Fruit fly (Drosophila melanogaster) whole organism, embryonic: ENCODE data around the gene CG44004.
A peak's percentile ranks its signal among the peaks of the same experiment; 100 is the strongest.

Experiments
- Ada2b ChIP-seq: fragments of 200-800 bp; sonication (Bioruptor generic); IDR thresholded peaks from 2 replicates; pipeline ENCODE4 v1.3.6; 2022; ENCODE audit warnings: missing biosample characterization, missing genetic modification characterization
- Atf-2 ChIP-seq: fragments of 200-800 bp; sonication (Bioruptor generic); optimal IDR thresholded peaks from 2 replicates; lab custom pipeline; 2016; ENCODE audit warnings: missing biosample characterization, missing genetic modification characterization
- Atf6 ChIP-seq: fragments of 200-800 bp; sonication (Bioruptor generic); IDR thresholded peaks from 2 replicates; pipeline ENCODE4 v1.3.6; 2022; ENCODE audit warnings: missing biosample characterization, missing genetic modification characterization
- Blimp-1 ChIP-seq: fragments of 200-800 bp; sonication (Bioruptor generic); optimal IDR thresholded peaks from 3 replicates; lab custom pipeline; 2018; ENCODE audit warnings: missing biosample characterization, missing genetic modification characterization, mild to moderate bottlenecking, moderate library complexity, missing genetic modification reagents
- CG10147 ChIP-seq: fragments of 200-800 bp; sonication (Bioruptor generic); optimal IDR thresholded peaks from 2 replicates; lab custom pipeline; 2019; ENCODE audit warnings: missing biosample characterization, mild to moderate bottlenecking, missing genetic modification characterization, moderate library complexity
- CG10565 ChIP-seq: fragments of 200-800 bp; sonication (Bioruptor generic); optimal IDR thresholded peaks from 3 replicates; lab custom pipeline; 2016; ENCODE audit warnings: missing biosample characterization, mild to moderate bottlenecking, missing genetic modification characterization
- CG10979 ChIP-seq: fragments of 200-800 bp; sonication (Bioruptor generic); optimal IDR thresholded peaks from 2 replicates; lab custom pipeline; 2018; ENCODE audit warnings: missing biosample characterization, mild to moderate bottlenecking, missing genetic modification characterization, moderate library complexity
- CG12071 ChIP-seq: fragments of 200-800 bp; sonication (Bioruptor generic); optimal IDR thresholded peaks from 3 replicates; lab custom pipeline; 2018; ENCODE audit warnings: missing biosample characterization, mild to moderate bottlenecking, missing genetic modification characterization
- CG12104 ChIP-seq: fragments of 200-800 bp; sonication (Bioruptor generic); optimal IDR thresholded peaks from 3 replicates; lab custom pipeline; 2016; ENCODE audit warnings: missing biosample characterization, missing genetic modification characterization
- CG13287 ChIP-seq: fragments of 200-800 bp; sonication (Bioruptor generic); IDR thresholded peaks from 2 replicates; pipeline ENCODE4 v1.3.6; 2022; ENCODE audit warnings: missing biosample characterization, missing genetic modification characterization; ENCODE audit not compliant: partially characterized antibody
- CG14710 ChIP-seq: fragments of 200-800 bp; sonication (Bioruptor generic); optimal IDR thresholded peaks from 3 replicates; lab custom pipeline; 2019; ENCODE audit warnings: missing biosample characterization, mild to moderate bottlenecking, missing genetic modification characterization, moderate library complexity
- CG15011 ChIP-seq: fragments of 200-800 bp; sonication (Bioruptor generic); optimal IDR thresholded peaks from 3 replicates; lab custom pipeline; 2018; ENCODE audit warnings: missing biosample characterization, mild to moderate bottlenecking, missing genetic modification characterization
- CG15269 ChIP-seq: fragments of 200-800 bp; sonication (Bioruptor generic); optimal IDR thresholded peaks from 2 replicates; lab custom pipeline; 2018; ENCODE audit warnings: missing biosample characterization, mild to moderate bottlenecking, missing genetic modification characterization, moderate library complexity
- CG1647 ChIP-seq: fragments of 200-800 bp; sonication (Bioruptor generic); optimal IDR thresholded peaks from 3 replicates; lab custom pipeline; 2016; ENCODE audit warnings: missing biosample characterization, missing genetic modification characterization
- CG31365 ChIP-seq: fragments of 200-800 bp; sonication (Bioruptor generic); optimal IDR thresholded peaks from 2 replicates; lab custom pipeline; 2018; ENCODE audit warnings: missing biosample characterization, mild to moderate bottlenecking, missing genetic modification characterization
- CG34422 ChIP-seq: fragments of 200-800 bp; sonication (Bioruptor generic); IDR thresholded peaks from 3 replicates; pipeline ENCODE4 v1.3.6; 2022; ENCODE audit warnings: missing biosample characterization, missing genetic modification characterization
- CG4854 ChIP-seq: fragments of 200-800 bp; sonication (Bioruptor generic); optimal IDR thresholded peaks from 2 replicates; lab custom pipeline; 2016; ENCODE audit warnings: missing biosample characterization, missing genetic modification characterization, inconsistent platforms
- CG7271 ChIP-seq: fragments of 200-800 bp; sonication (Bioruptor generic); optimal IDR thresholded peaks from 2 replicates; lab custom pipeline; 2018; ENCODE audit warnings: missing biosample characterization, mild to moderate bottlenecking, missing genetic modification characterization, moderate library complexity
- CG8478 ChIP-seq: fragments of >200 bp; optimal IDR thresholded peaks from 2 replicates; lab custom pipeline; 2018
- CG9876 ChIP-seq: fragments of 200-800 bp; sonication (Bioruptor generic); optimal IDR thresholded peaks from 2 replicates; lab custom pipeline; 2016; ENCODE audit warnings: missing biosample characterization, missing genetic modification characterization
- CrebB ChIP-seq: fragments of 200-800 bp; sonication (Bioruptor generic); optimal IDR thresholded peaks from 3 replicates; lab custom pipeline; 2018; ENCODE audit warnings: missing biosample characterization, mild to moderate bottlenecking, missing genetic modification characterization
- Dp ChIP-seq: fragments of 200-800 bp; sonication (Bioruptor generic); optimal IDR thresholded peaks from 2 replicates; lab custom pipeline; 2018; ENCODE audit warnings: missing biosample characterization, mild to moderate bottlenecking, missing genetic modification characterization, moderate library complexity
- Fer3 ChIP-seq: fragments of 200-800 bp; sonication (Bioruptor generic); optimal IDR thresholded peaks from 2 replicates; lab custom pipeline; 2018; ENCODE audit warnings: missing biosample characterization, mild to moderate bottlenecking, missing genetic modification characterization, moderate library complexity
- Hand ChIP-seq: fragments of 200-800 bp; sonication (Bioruptor generic); optimal IDR thresholded peaks from 2 replicates; lab custom pipeline; 2017; ENCODE audit warnings: mild to moderate bottlenecking, missing biosample characterization, missing genetic modification reagents, missing genetic modification characterization
- Hr3 ChIP-seq: fragments of 200-800 bp; sonication (Bioruptor generic); optimal IDR thresholded peaks from 3 replicates; lab custom pipeline; 2016; ENCODE audit warnings: missing biosample characterization, missing genetic modification characterization
- Jarid2 ChIP-seq: fragments of 200-800 bp; sonication (Bioruptor generic); optimal IDR thresholded peaks from 3 replicates; lab custom pipeline; 2017; ENCODE audit warnings: mild to moderate bottlenecking, missing biosample characterization, missing genetic modification reagents, missing genetic modification characterization
- NC2β ChIP-seq: fragments of 200-800 bp; sonication (Bioruptor generic); optimal IDR thresholded peaks from 2 replicates; lab custom pipeline; 2016; ENCODE audit warnings: missing biosample characterization, missing genetic modification characterization
- Oli ChIP-seq: fragments of 200-800 bp; sonication (Bioruptor generic); optimal IDR thresholded peaks from 2 replicates; lab custom pipeline; 2018; ENCODE audit warnings: missing biosample characterization, mild to moderate bottlenecking, missing genetic modification characterization, moderate library complexity
- Ravus ChIP-seq: fragments of 200-800 bp; sonication (Bioruptor generic); IDR thresholded peaks from 2 replicates; pipeline ENCODE4 v1.3.6; 2022; ENCODE audit warnings: missing biosample characterization, missing genetic modification characterization
- Sox100B ChIP-seq: fragments of 200-800 bp; sonication (Bioruptor generic); optimal IDR thresholded peaks from 3 replicates; lab custom pipeline; 2018; ENCODE audit warnings: missing biosample characterization, mild to moderate bottlenecking, missing genetic modification characterization
- TFAM ChIP-seq: fragments of 200-800 bp; sonication (Bioruptor generic); optimal IDR thresholded peaks from 2 replicates; lab custom pipeline; 2017; ENCODE audit warnings: missing biosample characterization, missing genetic modification characterization, inconsistent platforms
- Xbp1 ChIP-seq: fragments of 200-800 bp; sonication (Bioruptor generic); optimal IDR thresholded peaks from 3 replicates; lab custom pipeline; 2016; ENCODE audit warnings: missing biosample characterization, mild to moderate bottlenecking, missing genetic modification characterization
- cg ChIP-seq: fragments of 200-800 bp; sonication (Bioruptor generic); optimal IDR thresholded peaks from 3 replicates; lab custom pipeline; 2019; ENCODE audit warnings: missing biosample characterization, mild to moderate bottlenecking, missing genetic modification characterization, moderate library complexity
- chm ChIP-seq: fragments of 200-800 bp; sonication (Bioruptor generic); IDR thresholded peaks from 2 replicates; pipeline ENCODE4 v1.3.6; 2022; ENCODE audit warnings: missing biosample characterization, missing genetic modification characterization
- cwo ChIP-seq: fragments of 200-800 bp; sonication (Bioruptor generic); optimal IDR thresholded peaks from 3 replicates; lab custom pipeline; 2017; ENCODE audit warnings: missing biosample characterization, missing genetic modification characterization, mild to moderate bottlenecking, moderate library complexity, missing genetic modification reagents
- dmrt99B ChIP-seq: fragments of 200-800 bp; sonication (Bioruptor generic); optimal IDR thresholded peaks from 2 replicates; lab custom pipeline; 2018; ENCODE audit warnings: missing biosample characterization, mild to moderate bottlenecking, missing genetic modification characterization, moderate library complexity
- emc ChIP-seq: fragments of 200-800 bp; sonication (Bioruptor generic); optimal IDR thresholded peaks from 2 replicates; lab custom pipeline; 2016; ENCODE audit warnings: missing biosample characterization, missing genetic modification characterization
- fd102C ChIP-seq: fragments of 200-800 bp; sonication (Bioruptor generic); optimal IDR thresholded peaks from 2 replicates; lab custom pipeline; 2018; ENCODE audit warnings: missing biosample characterization, mild to moderate bottlenecking, missing genetic modification characterization, moderate library complexity
- gt ChIP-seq: fragments of 200-800 bp; sonication (Bioruptor generic); IDR thresholded peaks from 2 replicates; pipeline ENCODE4 v1.3.6; 2022; ENCODE audit warnings: missing biosample characterization, missing genetic modification characterization
- hb ChIP-seq: fragments of 200-800 bp; sonication (Bioruptor generic); IDR thresholded peaks from 3 replicates; pipeline ENCODE4 v1.3.6; 2022; ENCODE audit warnings: missing biosample characterization, missing genetic modification characterization; ENCODE audit not compliant: partially characterized antibody
- lab ChIP-seq: fragments of 200-800 bp; sonication (Bioruptor generic); optimal IDR thresholded peaks from 3 replicates; lab custom pipeline; 2017; ENCODE audit warnings: missing biosample characterization, missing genetic modification characterization, mild to moderate bottlenecking, moderate library complexity, missing genetic modification reagents
- lilli ChIP-seq: fragments of 200-800 bp; sonication (Bioruptor generic); optimal IDR thresholded peaks from 3 replicates; lab custom pipeline; 2016; ENCODE audit warnings: missing biosample characterization, missing genetic modification characterization
- nmo ChIP-seq: fragments of 200-800 bp; sonication (Bioruptor generic); optimal IDR thresholded peaks from 2 replicates; lab custom pipeline; 2018; ENCODE audit warnings: missing biosample characterization, mild to moderate bottlenecking, missing genetic modification characterization, moderate library complexity
- peb ChIP-seq: fragments of 200-800 bp; sonication (Bioruptor generic); IDR thresholded peaks from 2 replicates; pipeline ENCODE4 v1.3.6; 2022; ENCODE audit warnings: missing biosample characterization, missing genetic modification characterization
- phol ChIP-seq: fragments of 200-800 bp; sonication (Bioruptor generic); optimal IDR thresholded peaks from 3 replicates; lab custom pipeline; 2018; ENCODE audit warnings: missing biosample characterization, mild to moderate bottlenecking, missing genetic modification characterization, moderate library complexity
- salm ChIP-seq: fragments of 200-800 bp; sonication (Bioruptor generic); optimal IDR thresholded peaks from 2 replicates; lab custom pipeline; 2018; ENCODE audit warnings: missing biosample characterization, mild to moderate bottlenecking, missing genetic modification characterization
- tll ChIP-seq, 2 experiments: fragments of 200-800 bp in 1 of 2; fragments of >200 bp in 1 of 2; sonication (Bioruptor generic) in 1 of 2; optimal IDR thresholded peaks; 2 replicates each; lab custom pipeline; 2017 to 2019; ENCODE audit warnings: missing biosample characterization in 2 of 2, missing genetic modification characterization in 2 of 2, mild to moderate bottlenecking in 1 of 2, moderate library complexity in 1 of 2
- tna ChIP-seq: fragments of 200-800 bp; sonication (Bioruptor generic); IDR thresholded peaks from 2 replicates; pipeline ENCODE4 v1.3.6; 2022; ENCODE audit warnings: missing biosample characterization, missing genetic modification characterization; ENCODE audit not compliant: partially characterized antibody
- unpg ChIP-seq: fragments of 200-800 bp; sonication (Bioruptor generic); optimal IDR thresholded peaks from 3 replicates; lab custom pipeline; 2018; ENCODE audit warnings: missing biosample characterization, mild to moderate bottlenecking, missing genetic modification characterization, moderate library complexity

The CG44004 gene

dm6 chr3L:18062959-18063510 lies 10.6 kb downstream of the CG44004 start (continued):
- TF ChIP-seq nmo (peak; percentile 45), CG10565 (GFP tag; lab: Kevin White, UChicago) (no peak), peb (no peak), cwo (GFP tag; lab: Kevin White, UChicago) (peak; percentile 27), CrebB (tag; lab: Kevin White, UChicago) (no peak), Oli (peak; percentile 32), Xbp1 (GFP tag; lab: Kevin White, UChicago) (peak; percentile 9), chm (no peak), hb (no peak), tll (GFP tag; optimal IDR thresholded peaks at IDR 0.05; lab: Kevin White, UChicago) (no peak), Blimp-1 (GFP tag; lab: Kevin White, UChicago) (peak; percentile 35), dmrt99B (tag; lab: Kevin White, UChicago) (peak; percentile 31), CG9876 (GFP tag; lab: Kevin White, UChicago) (no peak), CG13287 (peak; percentile 25; the same call in 1 of the 2 replicates), tna (GFP tag; lab: Robert Waterston, UW) (no peak), CG7271 (no peak), emc (no peak), CG15269 (peak; percentile 47), lilli (GFP tag; lab: Kevin White, UChicago) (no peak), CG1647 (GFP tag; lab: Kevin White, UChicago) (no peak), CG10979 (tag; lab: Kevin White, UChicago) (peak; percentile 55), CG14710 (tag; lab: Kevin White, UChicago) (peak; percentile 41), CG8478 (lab: Kevin White, UChicago) (no peak), CG31365 (tag; lab: Kevin White, UChicago) (peak; percentile 68), Atf-2 (GFP tag; lab: Kevin White, UChicago) (no peak), Jarid2 (no peak), Dp (GFP tag; lab: Kevin White, UChicago) (no peak), CG15011 (GFP tag; lab: Kevin White, UChicago) (no peak), Fer3 (tag; lab: Kevin White, UChicago) (peak; percentile 11), CG10147 (peak; percentile 7), gt (GFP tag; lab: Robert Waterston, UW) (no peak), unpg (GFP tag; lab: Kevin White, UChicago) (peak; percentile 58), CG12071 (GFP tag; lab: Kevin White, UChicago) (no peak), CG4854 (no peak), Sox100B (GFP tag; lab: Kevin White, UChicago) (peak; percentile 28), Hand (GFP tag; lab: Kevin White, UChicago) (no peak), phol (tag; lab: Kevin White, UChicago) (peak; percentile 57), Ravus (GFP tag; lab: Robert Waterston, UW) (no peak), cg (GFP tag; lab: Kevin White, UChicago) (peak; percentile 89), lab (GFP tag; lab: Kevin White, UChicago) (no peak), CG12104 (GFP tag; lab: Kevin White, UChicago) (no peak), Hr3 (GFP tag; lab: Kevin White, UChicago) (peak; percentile 5), Atf6 (no peak), salm (tag; lab: Kevin White, UChicago) (no peak), TFAM (GFP tag; lab: Kevin White, UChicago) (no peak), fd102C (GFP tag; lab: Kevin White, UChicago) (no peak), Ada2b (GFP tag; lab: Robert Waterston, UW) (0 out of 2 replicates have a peak, but pooled peaks have one; percentile 35), NC2β (GFP tag; lab: Kevin White, UChicago) (no peak), CG34422 (GFP tag; lab: Robert Waterston, UW) (no peak)
